Worm (Caenorhabditis elegans): ENCODE results near the gene nhr-149.

The nhr-149 gene

ce11 chrV:7298463-7298862, 51.0 kb downstream of the nhr-149 start, which contains the start of gene F07G11.3:
F07G11.3 (plus strand) TSS chrV:7298763.
- no peak for TF ChIP-seq sem-2 (GFP tag; optimal IDR thresholded peaks at IDR 0.05)
- no peak for TF ChIP-seq nhr-76 (tag; optimal IDR thresholded peaks at IDR 0.05)
- TF ChIP-seq lsy-2 (tag; optimal IDR thresholded peaks at IDR 0.05), result no peak
- no peak for TF ChIP-seq drap-1 (GFP tag; optimal IDR thresholded peaks at IDR 0.05)
- TF ChIP-seq ceh-39 (tag; optimal IDR thresholded peaks at IDR 0.05), result no peak
- no peak for TF ChIP-seq M03D4.4 (tag; optimal IDR thresholded peaks at IDR 0.05)
- TF ChIP-seq pha-4 (tag; optimal IDR thresholded peaks at IDR 0.05), result no peak
- no peak for TF ChIP-seq ztf-11 (tag; optimal IDR thresholded peaks at IDR 0.05)
- TF ChIP-seq unc-120 (tag; optimal IDR thresholded peaks at IDR 0.05; ENCODE audit: poor library complexity, severe bottlenecking), result no peak
